Worm (Caenorhabditis elegans) whole organism, L2 larva: ENCODE measurements around the gene F35D11.4.

Source experiments
- aly-2 ChIP-seq: fragments of 150-350 bp; optimal IDR thresholded peaks from 2 replicates; lab custom pipeline; 2014; ENCODE audit warnings: missing biosample characterization, missing genetic modification characterization
- dmd-4 ChIP-seq: sonication (generic microtip); optimal IDR thresholded peaks from 2 replicates; lab custom pipeline; 2017; ENCODE audit warnings: missing biosample characterization, missing genetic modification characterization
- lin-13 ChIP-seq: fragments of 150-350 bp; optimal IDR thresholded peaks from 2 replicates; lab custom pipeline; 2014; ENCODE audit warnings: missing biosample characterization, missing genetic modification reagents, missing genetic modification characterization
- nhr-11 ChIP-seq: fragments of 150-350 bp; optimal IDR thresholded peaks from 2 replicates; lab custom pipeline; 2014; ENCODE audit warnings: missing biosample characterization, missing genetic modification characterization
- nhr-21 ChIP-seq: fragments of 150-350 bp; optimal IDR thresholded peaks from 2 replicates; lab custom pipeline; 2014; ENCODE audit warnings: missing biosample characterization, missing genetic modification characterization
- nhr-237 ChIP-seq: fragments of 150-350 bp; optimal IDR thresholded peaks from 2 replicates; lab custom pipeline; 2014; ENCODE audit warnings: missing biosample characterization, missing genetic modification characterization
- nhr-77 ChIP-seq: fragments of 150-350 bp; optimal IDR thresholded peaks from 2 replicates; lab custom pipeline; 2014; ENCODE audit warnings: missing biosample characterization, missing genetic modification characterization

ce11 chrII:4612694-4613093 lies 9.5 kb downstream of the F35D11.4 start, which contains the start of gene pqn-35:
- TF ChIP-seq nhr-237 (tag; lab: Kevin White, UChicago) = no peak
- no peak for TF ChIP-seq nhr-11 (tag; lab: Kevin White, UChicago)
- no peak for TF ChIP-seq dmd-4 (tag; lab: Kevin White, UChicago)
- TF ChIP-seq nhr-21 = no peak
- no peak for TF ChIP-seq nhr-77 (tag; lab: Kevin White, UChicago)
- TF ChIP-seq lin-13 (GFP tag; lab: Kevin White, UChicago) = no peak
- TF ChIP-seq aly-2 (tag; lab: Kevin White, UChicago) = no peak
